Worm (Caenorhabditis elegans) whole organism, early embryonic: Measurements from ENCODE around the gene cal-8.

Experiments used
- B0310.2 ChIP-seq: sonication (generic microtip); optimal IDR thresholded peaks from 2 replicates; lab custom pipeline; 2016; ENCODE audit warnings: mild to moderate bottlenecking, missing genetic modification characterization, missing compliant biosample characterization
- aly-1 ChIP-seq: sonication (generic microtip); optimal IDR thresholded peaks from 2 replicates; lab custom pipeline; 2016; ENCODE audit warnings: missing genetic modification characterization, missing compliant biosample characterization
- ama-1 ChIP-seq: fragments of 150-350 bp; optimal IDR thresholded peaks from 2 replicates; lab custom pipeline; 2014
- ets-7 ChIP-seq: sonication (generic microtip); optimal IDR thresholded peaks from 2 replicates; lab custom pipeline; 2016; ENCODE audit warnings: missing genotype, missing genetic modification characterization, missing compliant biosample characterization
- flt-1 ChIP-seq: fragments of 200-800 bp; sonication (Bioruptor generic); IDR thresholded peaks from 2 replicates; pipeline ENCODE4 v1.3.6; 2022; ENCODE audit warnings: missing genetic modification characterization, missing compliant biosample characterization
- hmbx-1 ChIP-seq: sonication (generic microtip); optimal IDR thresholded peaks from 2 replicates; lab custom pipeline; 2016; ENCODE audit warnings: mild to moderate bottlenecking, missing genetic modification characterization, missing compliant biosample characterization
- pes-1 ChIP-seq: fragments of 200-800 bp; sonication (Bioruptor generic); IDR thresholded peaks from 2 replicates; pipeline ENCODE4 v1.3.6; 2022; ENCODE audit warnings: missing genetic modification reagents, missing genetic modification characterization, missing compliant biosample characterization

DNA sequence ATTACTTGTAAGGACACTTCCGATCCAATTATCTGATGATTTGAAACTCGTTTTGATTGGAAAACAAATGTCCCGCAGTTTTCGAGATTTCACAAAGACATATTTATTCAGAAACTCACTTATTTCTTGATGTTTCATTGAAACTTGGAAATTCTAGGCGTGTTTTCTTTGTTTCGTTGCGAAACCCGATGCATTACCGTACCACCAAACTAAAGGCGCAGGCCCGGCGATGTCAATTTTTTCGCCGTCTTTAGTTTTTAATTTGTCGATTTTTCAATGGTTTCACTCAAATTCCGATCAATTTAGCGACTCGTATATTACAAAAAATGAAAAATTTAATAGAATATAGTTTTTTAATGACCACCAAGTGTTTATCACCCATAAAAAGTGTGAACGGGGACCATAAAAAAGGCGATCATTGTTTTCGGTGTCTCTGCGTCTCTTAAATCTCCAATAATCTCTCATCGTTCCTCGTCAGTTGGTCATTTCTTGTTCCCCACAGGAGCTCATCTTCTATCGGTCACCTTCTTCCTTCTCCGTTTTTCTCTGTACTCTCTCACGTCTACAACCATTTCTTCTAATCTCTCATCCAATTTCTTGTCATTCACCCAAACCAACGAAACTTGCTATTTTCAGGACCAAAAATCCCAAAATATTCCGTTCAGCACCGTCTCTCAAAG, 16.0 kb downstream of the cal-8 start, which contains the start of gene clr-1:
- TF ChIP-seq hmbx-1 (tag; lab: Kevin White, UChicago) (no peak), aly-1 (no peak), ama-1 (lab: Kevin White, UChicago) (no peak), B0310.2 (tag; lab: Kevin White, UChicago) (no peak), ets-7 (tag; lab: Kevin White, UChicago) (no peak), flt-1 (no peak), pes-1 (GFP tag; lab: Robert Waterston, UW) (no peak)
